Worm (Caenorhabditis elegans) whole organism, mixed stage, embryonic: Measurements from ENCODE around the gene F56C9.10.

Experiments
- ces-1 ChIP-seq: fragments of 150-350 bp; optimal IDR thresholded peaks from 2 replicates; lab custom pipeline; 2014; ENCODE audit warnings: missing biosample characterization, missing genetic modification reagents, missing genetic modification characterization
- elt-1 ChIP-seq: sonication (generic microtip); optimal IDR thresholded peaks from 2 replicates; lab custom pipeline; 2017; ENCODE audit warnings: missing genetic modification characterization, mild to moderate bottlenecking, missing compliant biosample characterization, antibody characterized with exemption, moderate library complexity, borderline replicate concordance; ENCODE audit not compliant: insufficient read depth
- flh-1 ChIP-seq: fragments of 200-800 bp; sonication (Bioruptor generic); optimal IDR thresholded peaks from 2 replicates; lab custom pipeline; 2018; ENCODE audit warnings: mild to moderate bottlenecking, missing genetic modification characterization, moderate library complexity, missing compliant biosample characterization
- lin-32 ChIP-seq: fragments of 200-800 bp; sonication (Bioruptor generic); optimal IDR thresholded peaks from 2 replicates; lab custom pipeline; 2018; ENCODE audit warnings: mild to moderate bottlenecking, missing genetic modification characterization, missing compliant biosample characterization
- mab-5 ChIP-seq: fragments of 150-350 bp; optimal IDR thresholded peaks from 2 replicates; lab custom pipeline; 2014; ENCODE audit warnings: missing biosample characterization, missing genetic modification characterization
- nhr-12 ChIP-seq: fragments of 150-350 bp; optimal IDR thresholded peaks from 2 replicates; lab custom pipeline; 2014; ENCODE audit warnings: missing biosample characterization, missing genetic modification characterization
- nhr-28 ChIP-seq: fragments of 150-350 bp; optimal IDR thresholded peaks from 2 replicates; lab custom pipeline; 2014; ENCODE audit warnings: missing biosample characterization, missing genetic modification characterization
- snpc-4 ChIP-seq: fragments of 150-350 bp; optimal IDR thresholded peaks from 2 replicates; lab custom pipeline; 2014; ENCODE audit warnings: missing biosample characterization, missing genetic modification characterization
- sptf-1 ChIP-seq: sonication (generic microtip); optimal IDR thresholded peaks from 2 replicates; lab custom pipeline; 2017; ENCODE audit warnings: mild to moderate bottlenecking, missing genetic modification characterization, moderate library complexity, missing compliant biosample characterization
- tbx-8 ChIP-seq: fragments of 200-800 bp; sonication (Bioruptor generic); optimal IDR thresholded peaks from 2 replicates; lab custom pipeline; 2018; ENCODE audit warnings: mild to moderate bottlenecking, missing genetic modification characterization, moderate library complexity, missing compliant biosample characterization
- unc-120 ChIP-seq: sonication (generic microtip); optimal IDR thresholded peaks from 2 replicates; lab custom pipeline; 2017; ENCODE audit warnings: missing genetic modification characterization, missing compliant biosample characterization; ENCODE audit not compliant: poor library complexity, severe bottlenecking
- unc-62 ChIP-seq: fragments of 150-350 bp; optimal IDR thresholded peaks from 2 replicates; lab custom pipeline; 2014; ENCODE audit warnings: missing biosample characterization, missing genetic modification reagents, missing genetic modification characterization

DNA sequence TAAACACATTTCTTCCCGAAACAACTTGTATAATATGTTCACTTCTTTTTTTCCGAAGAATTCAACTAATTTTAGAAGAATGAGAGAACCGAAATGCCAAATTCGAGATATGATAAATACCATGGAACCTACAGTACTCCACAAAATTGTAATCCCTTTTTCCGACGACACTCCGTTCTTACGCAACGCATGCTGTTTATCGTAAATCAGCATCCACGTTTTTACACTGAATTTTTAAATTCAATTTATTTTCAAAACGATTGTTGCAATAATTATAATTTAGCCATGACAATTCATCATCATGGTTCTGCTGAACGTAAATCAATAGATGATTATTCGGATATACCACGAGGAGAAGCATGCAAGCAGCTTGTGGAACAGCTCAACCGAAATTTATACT is 53.9 kb downstream of the F56C9.10 start, which contains the start of gene B0361.3:
- no peak for TF ChIP-seq flh-1
- no peak for TF ChIP-seq sptf-1 (tag; lab: Kevin White, UChicago)
- TF ChIP-seq lin-32, result no peak
- TF ChIP-seq nhr-28 (tag; lab: Kevin White, UChicago), result no peak
- no peak for TF ChIP-seq nhr-12 (tag; lab: Kevin White, UChicago)
- no peak for TF ChIP-seq snpc-4 (tag; lab: Kevin White, UChicago)
- TF ChIP-seq tbx-8 (GFP tag; lab: Kevin White, UChicago), result no peak
- TF ChIP-seq elt-1 (tag; lab: Kevin White, UChicago), result no peak
- peak; percentile 50 for TF ChIP-seq ces-1
- TF ChIP-seq mab-5 (tag; lab: Kevin White, UChicago), result no peak
- no peak for TF ChIP-seq unc-120 (tag; lab: Kevin White, UChicago)
- no peak for TF ChIP-seq unc-62 (GFP tag; lab: Kevin White, UChicago)
